Fruit fly (Drosophila melanogaster): ENCODE measurements around the gene CG14079.

DNA sequence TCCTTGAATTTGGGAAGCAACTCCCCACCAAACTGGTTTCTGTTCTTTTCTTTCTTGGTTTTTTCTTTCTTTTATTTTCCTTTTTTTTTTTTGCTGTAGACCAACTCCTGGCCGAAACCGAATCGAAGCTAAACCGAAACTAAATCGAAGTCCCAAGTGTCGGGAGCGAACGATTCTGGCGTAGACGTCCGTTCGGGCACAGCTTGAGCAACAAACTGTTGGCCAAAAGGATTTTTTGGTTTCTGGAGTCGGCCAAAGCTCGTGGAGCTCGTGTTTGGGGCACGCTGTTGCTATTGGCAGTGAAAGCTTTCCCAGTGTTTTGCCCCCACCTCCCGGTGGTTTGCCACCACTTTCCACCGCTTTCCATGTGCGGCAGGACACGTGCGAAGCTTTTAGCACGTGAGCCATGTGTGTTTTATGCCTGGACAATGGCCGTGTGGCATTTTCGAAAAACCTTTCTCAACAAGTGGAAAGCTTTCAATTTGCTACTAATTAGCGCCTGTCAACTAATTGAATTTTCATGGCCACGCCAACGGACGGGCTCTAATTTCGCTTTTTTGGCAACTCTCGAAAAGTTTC, 41.2 kb downstream of the CG14079 start, which contains the start of gene CG14082:
- TF ChIP-seq HLH106 (tag; optimal IDR thresholded peaks at IDR 0.05) (no peak), Sp1 (GFP tag; optimal IDR thresholded peaks at IDR 0.05) (no peak), Abd-B (GFP tag; optimal IDR thresholded peaks at IDR 0.05) (no peak), Hnf4 (GFP tag; optimal IDR thresholded peaks at IDR 0.05) (no peak), CrebA (GFP tag; optimal IDR thresholded peaks at IDR 0.05; ENCODE audit: borderline replicate concordance) (no peak), dsf (GFP tag; optimal IDR thresholded peaks at IDR 0.05; ENCODE audit: borderline replicate concordance) (no peak)

Measured in whole organism, wandering third instar larva.